Fruit fly (Drosophila melanogaster): ENCODE results near the gene CG11964.

The CG11964 gene

dm6 chr3R:8927052-8927816, 17.6 kb downstream of the CG11964 start (continued):
- TF ChIP-seq woc (GFP tag; optimal IDR thresholded peaks at IDR 0.05) = no peak

- no peak for TF ChIP-seq ey (GFP tag; optimal IDR thresholded peaks at IDR 0.05)
- TF ChIP-seq GATAd (GFP tag; optimal IDR thresholded peaks at IDR 0.05) = no peak
- TF ChIP-seq OdsH (GFP tag; optimal IDR thresholded peaks at IDR 0.05) = no peak
- TF ChIP-seq foxo (GFP tag; optimal IDR thresholded peaks at IDR 0.05) = no peak
- no peak for TF ChIP-seq HLH106 (tag; optimal IDR thresholded peaks at IDR 0.05)
- no peak for TF ChIP-seq Vsx2 (GFP tag; optimal IDR thresholded peaks at IDR 0.05; ENCODE audit: partially characterized antibody)
- no peak for TF ChIP-seq lola (GFP tag; optimal IDR thresholded peaks at IDR 0.05)
- TF ChIP-seq Dfd (GFP tag; optimal IDR thresholded peaks at IDR 0.05) = no peak
- TF ChIP-seq Hr78 (GFP tag; optimal IDR thresholded peaks at IDR 0.05) = no peak
- TF ChIP-seq sv (GFP tag; optimal IDR thresholded peaks at IDR 0.05) = no peak
- no peak for TF ChIP-seq sage (GFP tag; optimal IDR thresholded peaks at IDR 0.05)
- TF ChIP-seq woc (GFP tag; optimal IDR thresholded peaks at IDR 0.05) = no peak
- TF ChIP-seq jim (GFP tag; optimal IDR thresholded peaks at IDR 0.05) = no peak
Observed at dm6 chr3R:8926554-8926951, 18.3 kb downstream of the CG11964 start.

- TF ChIP-seq fru (GFP tag; optimal IDR thresholded peaks at IDR 0.05) (peak; percentile 94), psq (GFP tag; optimal IDR thresholded peaks at IDR 0.05) (peak; percentile 95), N (GFP tag; optimal IDR thresholded peaks at IDR 0.05) (no peak), CG9705 (GFP tag; optimal IDR thresholded peaks at IDR 0.05) (peak; percentile 97), Dif (GFP tag; optimal IDR thresholded peaks at IDR 0.05; ENCODE audit: partially characterized antibody) (no peak), Dfd (GFP tag; optimal IDR thresholded peaks at IDR 0.05) (no peak), rgr (GFP tag; optimal IDR thresholded peaks at IDR 0.05) (peak; percentile 92), dl (GFP tag; optimal IDR thresholded peaks at IDR 0.05; ENCODE audit: insufficient read depth in 1 of 2, partially characterized antibody in 2 of 2) (no peak), Vsx2 (GFP tag; optimal IDR thresholded peaks at IDR 0.05; ENCODE audit: partially characterized antibody) (peak; percentile 7), lola (GFP tag; optimal IDR thresholded peaks at IDR 0.05) (no peak), Myc (optimal IDR thresholded peaks at IDR 0.05) (no peak), Abd-B (GFP tag; optimal IDR thresholded peaks at IDR 0.05) (no peak), Hr78 (GFP tag; optimal IDR thresholded peaks at IDR 0.05) (no peak), GATAd (GFP tag; optimal IDR thresholded peaks at IDR 0.05) (peak; percentile 64), pan (optimal IDR thresholded peaks at IDR 0.05) (no peak), Jra (GFP tag; optimal IDR thresholded peaks at IDR 0.05) (peak; percentile 86), br (GFP tag; optimal IDR thresholded peaks at IDR 0.05) (peak; percentile 94), CG32264 (GFP tag; optimal IDR thresholded peaks at IDR 0.05) (peak; percentile 80), Mio (GFP tag; optimal IDR thresholded peaks at IDR 0.05) (no peak), OdsH (GFP tag; optimal IDR thresholded peaks at IDR 0.05) (peak; percentile 90), h (GFP tag; optimal IDR thresholded peaks at IDR 0.05) (peak; percentile 96), ey (GFP tag; optimal IDR thresholded peaks at IDR 0.05) (peak; percentile 94), HLH106 (tag; optimal IDR thresholded peaks at IDR 0.05) (peak; percentile 96), Hr83 (GFP tag; optimal IDR thresholded peaks at IDR 0.05; ENCODE audit: poor library complexity, severe bottlenecking) (peak; percentile 69), brk (GFP tag; optimal IDR thresholded peaks at IDR 0.05) (peak; percentile 90), usp (GFP tag; optimal IDR thresholded peaks at IDR 0.05) (no peak), woc (GFP tag; optimal IDR thresholded peaks at IDR 0.05) (peak; percentile 93), dsf (GFP tag; optimal IDR thresholded peaks at IDR 0.05; ENCODE audit: borderline replicate concordance) (peak; percentile 59), Hnf4 (GFP tag; optimal IDR thresholded peaks at IDR 0.05) (peak; percentile 96), Sp1 (GFP tag; optimal IDR thresholded peaks at IDR 0.05) (peak; percentile 90), Rel (GFP tag; optimal IDR thresholded peaks at IDR 0.05) (peak; percentile 64), Rel (tag; optimal IDR thresholded peaks at IDR 0.05) (peak; percentile 75), tai (GFP tag; optimal IDR thresholded peaks at IDR 0.05) (peak; percentile 91), sage (GFP tag; optimal IDR thresholded peaks at IDR 0.05) (peak; percentile 95), foxo (GFP tag; optimal IDR thresholded peaks at IDR 0.05) (peak; percentile 69 to 94), dmrt93B (GFP tag; optimal IDR thresholded peaks at IDR 0.05) (peak; percentile 75), sv (GFP tag; optimal IDR thresholded peaks at IDR 0.05) (no peak), CrebA (GFP tag; optimal IDR thresholded peaks at IDR 0.05; ENCODE audit: borderline replicate concordance) (peak; percentile 70), jim (GFP tag; optimal IDR thresholded peaks at IDR 0.05) (no peak)
Observed at dm6 chr3R:8925924-8926553, 18.8 kb downstream of the CG11964 start.
